Fruit fly (Drosophila melanogaster): ENCODE measurements around the gene MED11.

MED11 gene

DNA sequence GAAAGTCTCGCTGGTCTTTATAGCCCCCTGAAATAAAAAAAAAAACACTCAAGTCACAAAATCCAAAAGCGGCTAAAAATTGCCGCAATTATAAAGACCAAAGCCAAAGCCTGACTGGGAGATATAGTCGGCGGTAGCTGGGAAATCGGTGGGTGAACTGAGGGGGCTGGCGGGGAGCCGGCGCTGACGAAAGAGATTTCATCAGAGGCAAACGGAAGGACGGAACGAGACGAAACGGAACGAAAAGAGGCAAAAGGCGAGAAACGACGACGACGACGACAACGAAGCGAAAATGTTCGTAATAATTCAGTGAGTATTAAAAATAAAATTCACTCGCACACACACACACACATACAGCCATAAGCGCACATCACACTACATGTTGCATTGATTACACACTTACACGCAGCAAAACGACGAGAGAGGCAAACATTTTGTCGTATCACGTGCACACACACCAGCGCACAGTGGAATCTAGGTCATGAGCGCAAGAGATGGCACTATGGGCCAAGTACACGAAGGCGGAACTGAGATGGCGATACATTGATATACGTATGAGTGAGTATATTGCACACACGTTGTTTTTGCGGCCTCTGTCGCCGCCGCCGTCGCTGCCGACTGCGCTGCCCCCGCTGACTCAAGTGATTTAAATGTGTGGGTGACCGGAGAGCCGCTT is 13.4 kb downstream of the MED11 start (continued):
- TF ChIP-seq CG12236 (GFP tag; optimal IDR thresholded peaks at IDR 0.05) = no peak
- TF ChIP-seq CG2678 (tag; optimal IDR thresholded peaks at IDR 0.05) = no peak
- TF ChIP-seq zen (tag; optimal IDR thresholded peaks at IDR 0.05) = no peak
- TF ChIP-seq Ptx1 (GFP tag; IDR thresholded peaks at IDR 0.05) = no peak
- no peak for TF ChIP-seq ken (GFP tag; IDR thresholded peaks at IDR 0.05)
- TF ChIP-seq knrl (GFP tag; IDR thresholded peaks at IDR 0.05; ENCODE audit: partially characterized antibody) = peak; percentile 34; the same call in 1 of the 3 replicates
- TF ChIP-seq CG15696 (tag; optimal IDR thresholded peaks at IDR 0.05) = no peak
- no peak for TF ChIP-seq hth (optimal IDR thresholded peaks at IDR 0.05)
- TF ChIP-seq eve (GFP tag; optimal IDR thresholded peaks at IDR 0.05) = no peak
- no peak for TF ChIP-seq CoRest (tag; optimal IDR thresholded peaks at IDR 0.05)
- TF ChIP-seq Dip2 (GFP tag; IDR thresholded peaks at IDR 0.05) = no peak
- TF ChIP-seq twi (tag; optimal IDR thresholded peaks at IDR 0.05) = peak; percentile 20
- TF ChIP-seq seq (GFP tag; IDR thresholded peaks at IDR 0.05) = no peak; the same call in 1 of the 2 replicates
- TF ChIP-seq sens-2 (GFP tag; IDR thresholded peaks at IDR 0.05) = no peak
- TF ChIP-seq kah (GFP tag; optimal IDR thresholded peaks at IDR 0.05) = peak; percentile 16
- no peak for TF ChIP-seq BEAF-32 (GFP tag; optimal IDR thresholded peaks at IDR 0.05)
- no peak for TF ChIP-seq Gug (GFP tag; IDR thresholded peaks at IDR 0.05)
- no peak for TF ChIP-seq Oaz (GFP tag; IDR thresholded peaks at IDR 0.05)
- no peak for TF ChIP-seq CG11723 (GFP tag; optimal IDR thresholded peaks at IDR 0.05)
- TF ChIP-seq lilli (GFP tag; optimal IDR thresholded peaks at IDR 0.05) = no peak
- TF ChIP-seq CG6689 (GFP tag; IDR thresholded peaks at IDR 0.05) = 0 out of 2 replicates have a peak, but pooled peaks have one; percentile 13
- TF ChIP-seq CG7556 (GFP tag; optimal IDR thresholded peaks at IDR 0.05) = no peak
- TF ChIP-seq fru (optimal IDR thresholded peaks at IDR 0.05) = no peak
- no peak for TF ChIP-seq Sry-β (GFP tag; optimal IDR thresholded peaks at IDR 0.05)
- peak; percentile 67 for TF ChIP-seq CrebB (tag; optimal IDR thresholded peaks at IDR 0.05)
- peak; percentile 66; the same call in 1 of the 3 replicates for TF ChIP-seq CG2199 (GFP tag; IDR thresholded peaks at IDR 0.05)
- no peak for TF ChIP-seq croc (GFP tag; conservative IDR thresholded peaks at IDR 0.05)
- peak; percentile 100 for TF ChIP-seq ftz-f1 (GFP tag; optimal IDR thresholded peaks at IDR 0.05)
- TF ChIP-seq CG4424 (GFP tag; optimal IDR thresholded peaks at IDR 0.05) = no peak
- TF ChIP-seq en (GFP tag; optimal IDR thresholded peaks at IDR 0.05) = no peak
- TF ChIP-seq ranshi (GFP tag; IDR thresholded peaks at IDR 0.05) = 0 out of 2 replicates have a peak, but pooled peaks have one; percentile 3
- TF ChIP-seq Drgx (GFP tag; IDR thresholded peaks at IDR 0.05) = peak; percentile 69
- peak; percentile 73 for TF ChIP-seq HmgZ (tag; optimal IDR thresholded peaks at IDR 0.05)
- TF ChIP-seq HmgD (GFP tag; optimal IDR thresholded peaks at IDR 0.05) = peak; percentile 32
- no peak for TF ChIP-seq pan (optimal IDR thresholded peaks at IDR 0.05)
- TF ChIP-seq pan (GFP tag; optimal IDR thresholded peaks at IDR 0.05 in 1 of 2, IDR thresholded peaks at IDR 0.05 in 1 of 2) = no peak
- TF ChIP-seq fd96Cb (tag; optimal IDR thresholded peaks at IDR 0.05) = no peak
- no peak for TF ChIP-seq CG14050 (GFP tag; IDR thresholded peaks at IDR 0.05)
- no peak for TF ChIP-seq CG13424 (tag; optimal IDR thresholded peaks at IDR 0.05)

DNA sequence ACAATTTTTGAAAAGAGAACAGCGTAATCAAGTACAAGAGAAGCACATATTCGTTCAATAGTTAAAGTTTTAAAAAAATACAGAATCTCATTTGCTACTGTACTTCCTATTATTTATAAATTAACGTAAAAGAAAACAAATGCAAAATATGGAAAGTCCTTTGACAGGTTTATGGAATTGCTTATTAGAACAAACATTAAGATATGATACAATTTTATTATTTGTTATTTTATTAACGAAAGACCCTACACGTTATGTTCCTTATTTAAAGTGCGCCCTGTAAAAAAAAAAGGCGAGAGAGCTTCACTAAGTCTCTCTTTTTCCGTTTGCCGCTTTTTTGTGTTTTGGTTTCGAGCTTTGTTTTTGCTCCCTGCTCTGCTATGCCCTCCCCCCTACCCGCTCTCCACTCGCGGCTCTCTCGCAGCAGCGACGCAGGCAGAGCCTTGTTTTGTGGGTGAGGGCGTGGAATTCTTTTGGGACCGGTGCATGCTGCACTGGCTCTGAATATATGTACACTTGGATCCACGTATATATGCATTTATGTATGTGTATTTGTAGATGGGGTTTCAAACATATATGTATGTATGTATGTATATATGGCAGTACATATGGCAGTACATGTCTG is 14.9 kb downstream of the MED11 start:
- TF ChIP-seq sens (GFP tag) (peak; percentile 79), Blimp-1 (GFP tag; optimal IDR thresholded peaks at IDR 0.05) (peak; percentile 29), sd (tag; optimal IDR thresholded peaks at IDR 0.05) (peak; percentile 21), so (GFP tag; IDR thresholded peaks at IDR 0.05) (no peak), Dbx (GFP tag; IDR thresholded peaks at IDR 0.05) (no peak), Ssrp (tag; optimal IDR thresholded peaks at IDR 0.05) (no peak), pan (optimal IDR thresholded peaks at IDR 0.05) (no peak), pan (GFP tag; optimal IDR thresholded peaks at IDR 0.05 in 1 of 2, IDR thresholded peaks at IDR 0.05 in 1 of 2) (peak in 1 of 2 experiments; percentile 8), z (GFP tag; IDR thresholded peaks at IDR 0.05) (0 out of 3 replicates have a peak, but pooled peaks have one; percentile 53), tin (GFP tag; optimal IDR thresholded peaks at IDR 0.05) (no peak), sna (GFP tag; IDR thresholded peaks at IDR 0.05; ENCODE audit: partially characterized antibody) (0 out of 2 replicates have a peak, but pooled peaks have one; percentile 23), Scr (GFP tag; IDR thresholded peaks at IDR 0.05; ENCODE audit: partially characterized antibody) (no peak), NFAT (GFP tag; IDR thresholded peaks at IDR 0.05) (no peak), nom (GFP tag; optimal IDR thresholded peaks at IDR 0.05) (peak; percentile 44), E2f2 (GFP tag; IDR thresholded peaks at IDR 0.05) (peak; percentile 26; the same call in 1 of the 2 replicates)
